Worm (Caenorhabditis elegans) whole organism, midembryonic: ENCODE results near the gene mct-4.

ENCODE experiments used
- ref-1 ChIP-seq: fragments of 200-800 bp; sonication (Bioruptor generic); conservative IDR thresholded peaks from 2 replicates; pipeline ENCODE4 v1.3.6; 2022; ENCODE audit warnings: missing genetic modification reagents, missing genetic modification characterization, missing compliant biosample characterization
- tab-1 ChIP-seq: fragments of 200-800 bp; sonication (Bioruptor generic); IDR thresholded peaks from 2 replicates; pipeline ENCODE4 v1.3.6; 2022; ENCODE audit warnings: missing genetic modification characterization, missing compliant biosample characterization

DNA sequence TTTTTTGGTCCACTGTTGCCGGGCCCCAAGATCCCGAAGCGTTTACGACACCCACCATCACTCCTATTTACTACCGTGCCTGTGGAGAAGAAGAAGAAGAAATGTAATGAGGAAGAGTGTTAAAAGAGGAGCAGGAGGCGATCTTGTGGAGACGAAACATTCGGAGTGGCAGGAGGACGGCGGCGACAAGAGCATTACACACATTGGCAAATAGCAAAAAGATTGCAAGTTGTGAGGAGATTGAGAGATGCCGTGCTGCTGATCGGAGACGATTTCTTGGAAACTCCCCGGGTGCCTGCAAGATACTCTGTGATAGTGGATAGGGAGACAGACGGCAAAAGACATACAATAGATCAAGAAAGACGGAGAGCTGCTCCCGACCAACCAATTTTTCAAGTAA is 27.7 kb upstream of the mct-4 start, which contains the start of gene M03F4.4:
- no peak for TF ChIP-seq ref-1 (GFP tag; lab: Robert Waterston, UW)
- no peak for TF ChIP-seq tab-1 (GFP tag; lab: Robert Waterston, UW)
